Worm (Caenorhabditis elegans) whole organism, midembryonic: ENCODE measurements around the gene ssp-35.

ENCODE experiments used
- T22C8.4 ChIP-seq: fragments of 200-800 bp; sonication (Bioruptor generic); IDR thresholded peaks from 2 replicates; pipeline ENCODE4 v1.3.6; 2022; ENCODE audit warnings: missing genetic modification characterization, missing compliant biosample characterization
- cog-1 ChIP-seq: sonication (generic microtip); optimal IDR thresholded peaks from 2 replicates; lab custom pipeline; 2016; ENCODE audit warnings: missing genetic modification characterization, missing compliant biosample characterization
- flt-1 ChIP-seq: fragments of 200-800 bp; sonication (Bioruptor generic); IDR thresholded peaks from 2 replicates; pipeline ENCODE4 v1.3.6; 2022; ENCODE audit warnings: missing genetic modification characterization, missing compliant biosample characterization
- klf-2 ChIP-seq: fragments of 200-800 bp; sonication (Bioruptor generic); conservative IDR thresholded peaks from 2 replicates; pipeline ENCODE4 v1.3.6; 2022; ENCODE audit warnings: missing genetic modification reagents, missing genetic modification characterization, missing compliant biosample characterization
- med-1 ChIP-seq: sonication (generic microtip); optimal IDR thresholded peaks from 2 replicates; lab custom pipeline; 2017; ENCODE audit warnings: missing genetic modification characterization, mild to moderate bottlenecking, missing compliant biosample characterization, antibody characterized with exemption, missing genetic modification reagents; ENCODE audit not compliant: insufficient read depth
- ref-1 ChIP-seq: fragments of 200-800 bp; sonication (Bioruptor generic); conservative IDR thresholded peaks from 2 replicates; pipeline ENCODE4 v1.3.6; 2022; ENCODE audit warnings: missing genetic modification reagents, missing genetic modification characterization, missing compliant biosample characterization
- tab-1 ChIP-seq: fragments of 200-800 bp; sonication (Bioruptor generic); IDR thresholded peaks from 2 replicates; pipeline ENCODE4 v1.3.6; 2022; ENCODE audit warnings: missing genetic modification characterization, missing compliant biosample characterization
- ztf-23 ChIP-seq: fragments of 200-800 bp; sonication (Bioruptor generic); IDR thresholded peaks from 2 replicates; pipeline ENCODE4 v1.3.6; 2022; ENCODE audit warnings: missing genetic modification reagents, missing genetic modification characterization, missing compliant biosample characterization
- ztf-29 ChIP-seq: fragments of 200-800 bp; sonication (Bioruptor generic); IDR thresholded peaks from 2 replicates; pipeline ENCODE4 v1.3.6; 2022; ENCODE audit warnings: missing genetic modification reagents, missing genetic modification characterization, missing compliant biosample characterization

The ssp-35 gene

ce11 chrV:12281508-12281907 is 17.9 kb upstream of the ssp-35 start:
- TF ChIP-seq ztf-29 (no peak), ztf-23 (GFP tag; lab: Robert Waterston, UW) (no peak), tab-1 (GFP tag; lab: Robert Waterston, UW) (no peak), T22C8.4 (GFP tag; lab: Robert Waterston, UW) (no peak), ref-1 (GFP tag; lab: Robert Waterston, UW) (no peak), flt-1 (GFP tag; lab: Robert Waterston, UW) (no peak), med-1 (GFP tag; lab: Kevin White, UChicago) (no peak), klf-2 (GFP tag; lab: Robert Waterston, UW) (no peak), cog-1 (tag; lab: Kevin White, UChicago) (no peak)

DNA sequence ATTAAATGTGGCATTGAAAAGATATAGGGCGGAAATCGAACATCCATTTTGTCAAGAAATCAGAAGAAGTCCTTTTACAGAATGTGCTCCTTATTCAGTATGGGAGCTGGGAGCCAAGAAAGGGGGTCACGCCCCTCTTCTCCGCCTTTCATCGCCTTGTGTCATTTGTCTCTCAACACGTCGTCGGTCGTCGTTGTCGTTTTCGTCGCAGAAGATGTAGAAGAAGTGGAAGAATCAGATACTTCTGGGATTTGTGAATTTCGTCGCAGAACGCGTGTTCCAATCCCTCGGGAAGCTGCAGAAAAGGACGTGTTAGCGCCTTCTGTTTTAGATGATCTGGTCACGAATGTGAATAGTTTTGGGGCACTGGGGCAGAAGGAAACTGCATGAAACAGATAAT is 13.3 kb upstream of the ssp-35 start, which contains the start of gene bnc-1:
Gene bnc-1 (minus strand): TSS at position 101 of the 400 bp plus-strand sequence.
- TF ChIP-seq T22C8.4 (GFP tag; lab: Robert Waterston, UW) = no peak
- no peak for TF ChIP-seq ztf-29

- no peak for TF ChIP-seq cog-1 (tag; lab: Kevin White, UChicago)
- TF ChIP-seq med-1 (GFP tag; lab: Kevin White, UChicago) = no peak
- no peak for TF ChIP-seq ztf-29
- no peak for TF ChIP-seq T22C8.4 (GFP tag; lab: Robert Waterston, UW)
Observed at ce11 chrV:12275714-12276113, 12.1 kb upstream of the ssp-35 start.

DNA sequence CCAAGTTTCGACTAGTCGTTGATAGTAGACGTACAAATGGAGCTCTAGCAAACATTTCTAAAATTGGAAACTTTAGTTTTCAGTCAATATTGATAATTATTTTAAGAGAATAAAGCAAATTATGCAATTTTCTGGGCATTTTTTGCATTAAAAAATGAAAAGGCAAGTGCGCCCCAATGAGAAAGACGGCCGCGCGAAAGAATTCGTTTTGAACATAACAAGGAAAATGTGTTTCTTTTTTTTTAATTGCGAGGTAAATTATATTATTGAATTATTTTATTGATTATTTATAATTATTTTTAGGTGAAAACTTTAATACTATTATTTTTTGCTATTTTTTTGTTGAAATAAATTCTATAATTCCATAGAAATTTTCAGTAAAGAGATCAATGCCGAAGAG is 7.9 kb upstream of the ssp-35 start, which contains the start of the genes tsfm-1 and capg-2:
Gene tsfm-1 (minus strand): TSS at position 57 of the 400 bp plus-strand sequence.
Gene capg-2 (plus strand): TSS at position 379 of the 400 bp plus-strand sequence.
- TF ChIP-seq klf-2 (GFP tag; lab: Robert Waterston, UW) (no peak), ztf-29 (no peak), med-1 (GFP tag; lab: Kevin White, UChicago) (no peak), cog-1 (tag; lab: Kevin White, UChicago) (no peak), tab-1 (GFP tag; lab: Robert Waterston, UW) (no peak), ref-1 (GFP tag; lab: Robert Waterston, UW) (no peak), flt-1 (GFP tag; lab: Robert Waterston, UW) (no peak), T22C8.4 (GFP tag; lab: Robert Waterston, UW) (no peak), ztf-23 (GFP tag; lab: Robert Waterston, UW) (no peak)

ce11 chrV:12269272-12269767 is 5.7 kb upstream of the ssp-35 start, which contains the start of gene twk-24:
TSS of gene twk-24 (minus strand) at chrV:12269322.
- TF ChIP-seq med-1 (GFP tag; lab: Kevin White, UChicago) (no peak), ref-1 (GFP tag; lab: Robert Waterston, UW) (no peak), tab-1 (GFP tag; lab: Robert Waterston, UW) (no peak), flt-1 (GFP tag; lab: Robert Waterston, UW) (no peak), ztf-29 (no peak), ztf-23 (GFP tag; lab: Robert Waterston, UW) (no peak), T22C8.4 (GFP tag; lab: Robert Waterston, UW) (no peak), cog-1 (tag; lab: Kevin White, UChicago) (no peak), klf-2 (GFP tag; lab: Robert Waterston, UW) (no peak)

ce11 chrV:12261377-12261776 is 2.2 kb downstream of the ssp-35 start, which contains the start of gene tbb-6:
TSS of gene tbb-6 (plus strand) at chrV:12261531.
- TF ChIP-seq T22C8.4 (GFP tag; lab: Robert Waterston, UW) (no peak), tab-1 (GFP tag; lab: Robert Waterston, UW) (no peak), ztf-23 (GFP tag; lab: Robert Waterston, UW) (no peak), ref-1 (GFP tag; lab: Robert Waterston, UW) (no peak), ztf-29 (no peak), klf-2 (GFP tag; lab: Robert Waterston, UW) (no peak), med-1 (GFP tag; lab: Kevin White, UChicago) (no peak)

- no peak for TF ChIP-seq ztf-29
- TF ChIP-seq cog-1 (tag; lab: Kevin White, UChicago) = no peak
Observed at ce11 chrV:12258922-12259321, 4.7 kb downstream of the ssp-35 start, which contains the start of gene ugt-56. TSS of gene ugt-56 (plus strand) at chrV:12258982.

DNA sequence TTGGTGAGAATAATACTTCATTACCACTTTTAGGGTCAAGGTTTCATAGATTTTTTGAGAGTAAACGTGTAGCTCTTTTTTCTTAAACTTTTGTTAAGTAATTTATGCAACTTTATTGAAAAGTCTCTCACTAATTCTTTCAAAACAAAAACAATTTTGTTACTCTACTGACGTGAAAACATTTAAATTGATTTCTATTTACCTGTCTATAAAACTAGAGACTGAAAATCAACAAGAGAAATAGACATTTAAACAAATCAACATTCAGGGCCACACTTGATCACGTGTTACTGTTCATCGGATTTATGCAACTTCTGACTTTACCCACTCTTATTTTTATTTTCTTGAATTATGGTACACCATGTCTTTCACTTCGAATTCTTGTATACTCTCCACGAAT is 7.2 kb downstream of the ssp-35 start, which contains the start of gene ugt-55:
Gene ugt-55 (plus strand): TSS at position 301 of the 400 bp plus-strand sequence.
- no peak for TF ChIP-seq ztf-23 (GFP tag; lab: Robert Waterston, UW)
- no peak for TF ChIP-seq ztf-29
- no peak for TF ChIP-seq ref-1 (GFP tag; lab: Robert Waterston, UW)
- TF ChIP-seq med-1 (GFP tag; lab: Kevin White, UChicago) = no peak
- TF ChIP-seq T22C8.4 (GFP tag; lab: Robert Waterston, UW) = no peak
- TF ChIP-seq tab-1 (GFP tag; lab: Robert Waterston, UW) = no peak
- no peak for TF ChIP-seq cog-1 (tag; lab: Kevin White, UChicago)
- no peak for TF ChIP-seq flt-1 (GFP tag; lab: Robert Waterston, UW)
- no peak for TF ChIP-seq klf-2 (GFP tag; lab: Robert Waterston, UW)

DNA sequence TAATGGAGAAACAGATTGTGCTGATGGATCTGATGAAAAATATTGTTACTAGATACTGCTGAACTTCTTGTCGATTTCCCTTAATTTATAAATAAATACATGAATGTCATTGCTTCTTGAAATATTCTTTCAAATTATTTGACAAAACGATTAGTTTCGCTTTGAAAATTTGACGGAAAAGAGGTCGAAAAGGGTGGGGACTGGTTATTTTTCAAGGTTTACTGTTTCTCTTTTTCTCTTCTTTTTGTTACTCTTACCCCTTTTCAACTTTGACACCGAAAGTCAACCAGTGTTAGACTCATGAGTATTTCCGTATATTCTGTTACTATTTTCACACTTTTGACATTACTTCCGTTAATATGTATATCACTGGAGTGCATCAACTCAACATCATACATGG is 8.3 kb downstream of the ssp-35 start, which contains the start of gene T04H1.12:
Gene T04H1.12 (plus strand): TSS at position 301 of the 400 bp plus-strand sequence.
- TF ChIP-seq ztf-23 (GFP tag; lab: Robert Waterston, UW) (no peak), flt-1 (GFP tag; lab: Robert Waterston, UW) (no peak), ref-1 (GFP tag; lab: Robert Waterston, UW) (no peak), ztf-29 (no peak), klf-2 (GFP tag; lab: Robert Waterston, UW) (no peak), med-1 (GFP tag; lab: Kevin White, UChicago) (no peak), cog-1 (tag; lab: Kevin White, UChicago) (no peak), T22C8.4 (GFP tag; lab: Robert Waterston, UW) (no peak), tab-1 (GFP tag; lab: Robert Waterston, UW) (no peak)
